Fruit fly (Drosophila melanogaster) whole organism, prepupa: Measurements from ENCODE around the gene sba.

ENCODE experiments used
- CG10631 ChIP-seq: fragments of 200-800 bp; sonication (Bioruptor generic); optimal IDR thresholded peaks from 2 replicates; lab custom pipeline; 2016; ENCODE audit warnings: missing biosample characterization, missing genetic modification characterization
- CG11294 ChIP-seq: fragments of 200-800 bp; sonication (Bioruptor generic); IDR thresholded peaks from 2 replicates; pipeline ENCODE4 v1.3.6; 2022; ENCODE audit warnings: missing biosample characterization, missing genetic modification characterization
- CG11762 ChIP-seq: fragments of 200-800 bp; sonication (Bioruptor generic); optimal IDR thresholded peaks from 3 replicates; lab custom pipeline; 2016; ENCODE audit warnings: missing biosample characterization, missing genetic modification characterization; ENCODE audit not compliant: insufficient read depth
- CG11902 ChIP-seq: fragments of 200-800 bp; sonication (Bioruptor generic); optimal IDR thresholded peaks from 3 replicates; lab custom pipeline; 2016; ENCODE audit warnings: missing biosample characterization, missing genetic modification characterization
- CG15336 ChIP-seq: fragments of 200-800 bp; sonication (Bioruptor generic); IDR thresholded peaks from 2 replicates; pipeline ENCODE4 v1.3.6; 2022; ENCODE audit warnings: missing biosample characterization, missing genetic modification characterization
- CG16779 ChIP-seq: fragments of 200-800 bp; sonication (Bioruptor generic); optimal IDR thresholded peaks from 3 replicates; lab custom pipeline; 2017; ENCODE audit warnings: missing biosample characterization, mild to moderate bottlenecking, missing genetic modification characterization
- CG3032 ChIP-seq: fragments of 200-800 bp; optimal IDR thresholded peaks from 2 replicates; lab custom pipeline; 2019; ENCODE audit warnings: missing biosample characterization, mild to moderate bottlenecking, missing genetic modification characterization, moderate library complexity
- CG31627 ChIP-seq: fragments of 200-800 bp; sonication (Bioruptor generic); optimal IDR thresholded peaks from 3 replicates; lab custom pipeline; 2016; ENCODE audit warnings: missing biosample characterization, missing genetic modification characterization
- CG32006 ChIP-seq: fragments of 200-800 bp; sonication (Bioruptor generic); optimal IDR thresholded peaks from 3 replicates; lab custom pipeline; 2017; ENCODE audit warnings: missing biosample characterization, mild to moderate bottlenecking, missing genetic modification characterization
- CG3919 ChIP-seq: fragments of 200-800 bp; sonication (Bioruptor generic); optimal IDR thresholded peaks from 3 replicates; lab custom pipeline; 2016; ENCODE audit warnings: missing biosample characterization, missing genetic modification characterization
- CG4318 ChIP-seq: fragments of 200-800 bp; sonication (Bioruptor generic); optimal IDR thresholded peaks from 3 replicates; lab custom pipeline; 2017; ENCODE audit warnings: missing biosample characterization, mild to moderate bottlenecking, missing genetic modification characterization
- CG6163 ChIP-seq: fragments of 200-800 bp; sonication (Bioruptor generic); IDR thresholded peaks from 3 replicates; pipeline ENCODE4 v1.3.6; 2022; ENCODE audit warnings: missing biosample characterization, missing genetic modification characterization
- CG6276 ChIP-seq: fragments of 200-800 bp; sonication (Bioruptor generic); optimal IDR thresholded peaks from 2 replicates; lab custom pipeline; 2017; ENCODE audit warnings: missing biosample characterization, mild to moderate bottlenecking, missing genetic modification characterization
- CG6792 ChIP-seq: fragments of 200-800 bp; sonication (Bioruptor generic); optimal IDR thresholded peaks from 3 replicates; lab custom pipeline; 2016; ENCODE audit warnings: missing biosample characterization, missing genetic modification characterization
- CG6854 ChIP-seq: fragments of 200-800 bp; sonication (Bioruptor generic); optimal IDR thresholded peaks from 2 replicates; lab custom pipeline; 2017; ENCODE audit warnings: missing biosample characterization, mild to moderate bottlenecking, missing genetic modification characterization
- CG7368 ChIP-seq: fragments of 200-800 bp; sonication (Bioruptor generic); optimal IDR thresholded peaks from 3 replicates; lab custom pipeline; 2016; ENCODE audit warnings: missing biosample characterization, missing genetic modification characterization
- CG8119 ChIP-seq: fragments of 200-800 bp; sonication (Bioruptor generic); IDR thresholded peaks from 3 replicates; pipeline ENCODE4 v1.3.6; 2022; ENCODE audit warnings: missing biosample characterization, missing genetic modification characterization
- CG8319 ChIP-seq: fragments of 200-800 bp; sonication (Bioruptor generic); optimal IDR thresholded peaks from 3 replicates; lab custom pipeline; 2016; ENCODE audit warnings: missing biosample characterization, missing genetic modification characterization
- CG8632 ChIP-seq: fragments of 200-800 bp; sonication (Bioruptor generic); optimal IDR thresholded peaks from 3 replicates; lab custom pipeline; 2016; ENCODE audit warnings: missing biosample characterization, missing genetic modification characterization
- CG9139 ChIP-seq: fragments of 200-800 bp; sonication (Bioruptor generic); optimal IDR thresholded peaks from 3 replicates; lab custom pipeline; 2017; ENCODE audit warnings: missing biosample characterization, mild to moderate bottlenecking, missing genetic modification characterization
- Eip75B ChIP-seq: fragments of 200-800 bp; sonication (Bioruptor generic); optimal IDR thresholded peaks from 3 replicates; lab custom pipeline; 2016; ENCODE audit warnings: missing biosample characterization, missing genetic modification characterization
- Eip78C ChIP-seq: fragments of 200-800 bp; sonication (Bioruptor generic); peaks from one replicate; lab custom pipeline; 2016; ENCODE audit warnings: missing biosample characterization, missing genetic modification characterization
- Eip93F ChIP-seq: fragments of 200-800 bp; sonication (Bioruptor generic); optimal IDR thresholded peaks from 2 replicates; lab custom pipeline; 2016; ENCODE audit warnings: missing biosample characterization, mild to moderate bottlenecking, missing genetic modification characterization
- Ets96B ChIP-seq: fragments of 200-800 bp; optimal IDR thresholded peaks from 2 replicates; lab custom pipeline; 2019; ENCODE audit warnings: missing biosample characterization, mild to moderate bottlenecking, missing genetic modification characterization, moderate library complexity
- Gug ChIP-seq: fragments of 200-800 bp; sonication (Bioruptor generic); IDR thresholded peaks from 2 replicates; pipeline ENCODE4 v1.3.6; 2022; ENCODE audit warnings: missing biosample characterization, missing genetic modification characterization
- Hr38 ChIP-seq: sonication (Bioruptor generic); optimal IDR thresholded peaks from 2 replicates; lab custom pipeline; 2016; ENCODE audit warnings: missing biosample characterization, missing genetic modification characterization
- Hr4 ChIP-seq: fragments of 200-800 bp; sonication (Bioruptor generic); optimal IDR thresholded peaks from 3 replicates; lab custom pipeline; 2016; ENCODE audit warnings: missing biosample characterization, missing genetic modification characterization
- Lpt ChIP-seq: fragments of 200-800 bp; sonication (Bioruptor generic); optimal IDR thresholded peaks from 3 replicates; lab custom pipeline; 2016; ENCODE audit warnings: missing biosample characterization, missing genetic modification characterization
- Met ChIP-seq: fragments of 200-800 bp; sonication (Bioruptor generic); optimal IDR thresholded peaks from 3 replicates; lab custom pipeline; 2016; ENCODE audit warnings: missing biosample characterization, missing genetic modification characterization
- OdsH ChIP-seq: fragments of 200-800 bp; sonication (Bioruptor generic); optimal IDR thresholded peaks from 3 replicates; lab custom pipeline; 2016; ENCODE audit warnings: missing biosample characterization, missing genetic modification characterization
- Smox ChIP-seq: fragments of 200-800 bp; sonication (Bioruptor generic); optimal IDR thresholded peaks from 3 replicates; lab custom pipeline; 2016; ENCODE audit warnings: missing biosample characterization, missing genetic modification characterization
- Sox102F ChIP-seq: fragments of 200-800 bp; sonication (Bioruptor generic); optimal IDR thresholded peaks from 2 replicates; lab custom pipeline; 2016; ENCODE audit warnings: missing biosample characterization, mild to moderate bottlenecking, missing genetic modification characterization
- Sox14 ChIP-seq: fragments of 200-800 bp; sonication (Bioruptor generic); optimal IDR thresholded peaks from 3 replicates; lab custom pipeline; 2016; ENCODE audit warnings: missing biosample characterization, missing genetic modification characterization
- achi ChIP-seq: fragments of 200-800 bp; sonication (Bioruptor generic); optimal IDR thresholded peaks from 3 replicates; lab custom pipeline; 2016; ENCODE audit warnings: missing biosample characterization, missing genetic modification characterization
- acj6 ChIP-seq: fragments of 200-800 bp; sonication (Bioruptor generic); optimal IDR thresholded peaks from 3 replicates; lab custom pipeline; 2016; ENCODE audit warnings: missing biosample characterization, missing genetic modification characterization
- cyc ChIP-seq: fragments of 200-800 bp; sonication (Bioruptor generic); optimal IDR thresholded peaks from 3 replicates; lab custom pipeline; 2016; ENCODE audit warnings: missing biosample characterization, missing genetic modification characterization
- dac ChIP-seq: fragments of 200-800 bp; sonication (Bioruptor generic); optimal IDR thresholded peaks from 2 replicates; lab custom pipeline; 2017; ENCODE audit warnings: missing biosample characterization, mild to moderate bottlenecking, missing genetic modification characterization
- dsx ChIP-seq: fragments of 200-800 bp; optimal IDR thresholded peaks from 3 replicates; lab custom pipeline; 2019; ENCODE audit warnings: missing biosample characterization, mild to moderate bottlenecking, missing genetic modification characterization, moderate library complexity; ENCODE audit not compliant: poor library complexity, severe bottlenecking
- eg ChIP-seq: fragments of 200-800 bp; sonication (Bioruptor generic); IDR thresholded peaks from 3 replicates; pipeline ENCODE4 v1.3.6; 2022; ENCODE audit warnings: missing biosample characterization, missing genetic modification characterization
- esn ChIP-seq: fragments of 200-800 bp; sonication (Bioruptor generic); optimal IDR thresholded peaks from 2 replicates; lab custom pipeline; 2016; ENCODE audit warnings: missing biosample characterization, mild to moderate bottlenecking, missing genetic modification characterization, moderate library complexity
- fd59A ChIP-seq: fragments of 200-800 bp; sonication (Bioruptor generic); optimal IDR thresholded peaks from 2 replicates; lab custom pipeline; 2017; ENCODE audit warnings: missing biosample characterization, mild to moderate bottlenecking, missing genetic modification characterization, missing genetic modification reagents
- fkh ChIP-seq: fragments of 200-800 bp; sonication (Bioruptor generic); optimal IDR thresholded peaks from 3 replicates; lab custom pipeline; 2017; ENCODE audit warnings: missing biosample characterization, mild to moderate bottlenecking, missing genetic modification characterization, moderate library complexity
- net ChIP-seq: fragments of 200-800 bp; sonication (Bioruptor generic); optimal IDR thresholded peaks from 3 replicates; lab custom pipeline; 2016; ENCODE audit warnings: missing biosample characterization, missing genetic modification characterization
- pdm3 ChIP-seq: fragments of 200-800 bp; sonication (Bioruptor generic); optimal IDR thresholded peaks from 3 replicates; lab custom pipeline; 2016; ENCODE audit warnings: missing biosample characterization, missing genetic modification characterization
- salr ChIP-seq, 2 experiments: fragments of 200-800 bp; sonication (Bioruptor generic); optimal IDR thresholded peaks; 3 replicates each; lab custom pipeline; 2016 to 2018; ENCODE audit warnings: missing biosample characterization in 2 of 2, missing genetic modification characterization in 2 of 2, mild to moderate bottlenecking in 1 of 2
- svp ChIP-seq: fragments of 200-800 bp; sonication (Bioruptor generic); peaks from one replicate; lab custom pipeline; 2016; ENCODE audit warnings: missing biosample characterization, missing genetic modification characterization
- topi ChIP-seq: fragments of 200-800 bp; sonication (Bioruptor generic); optimal IDR thresholded peaks from 3 replicates; lab custom pipeline; 2016; ENCODE audit warnings: missing biosample characterization, missing genetic modification characterization

sba gene

dm6 chr3R:23924200-23924599 lies 1.4 kb upstream of the sba start, which contains the start of gene Ndc1:
Gene Ndc1, plus strand, starts transcription at chr3R:23924399.
- TF ChIP-seq Sox102F (GFP tag; lab: Kevin White, UChicago): no peak
- TF ChIP-seq fkh (GFP tag; lab: Kevin White, UChicago): no peak
- TF ChIP-seq Hr38 (GFP tag; lab: Kevin White, UChicago): no peak
- no peak for TF ChIP-seq dsx (GFP tag; lab: Kevin White, UChicago)
- TF ChIP-seq CG11762 (GFP tag; lab: Kevin White, UChicago): no peak
- no peak for TF ChIP-seq CG3919 (GFP tag; lab: Kevin White, UChicago)
- no peak for TF ChIP-seq CG6163 (GFP tag; lab: Robert Waterston, UW)
- TF ChIP-seq CG6792 (GFP tag; lab: Kevin White, UChicago): no peak
- TF ChIP-seq Lpt (GFP tag; lab: Kevin White, UChicago): no peak
- TF ChIP-seq CG31627 (GFP tag; lab: Kevin White, UChicago): no peak
- no peak for TF ChIP-seq acj6
- TF ChIP-seq Eip93F (GFP tag; lab: Kevin White, UChicago): no peak

- TF ChIP-seq CG11902 (GFP tag; lab: Kevin White, UChicago) (peak; percentile 12), CG3919 (GFP tag; lab: Kevin White, UChicago) (peak; percentile 42), CG9139 (no peak), achi (peak; percentile 61), CG6854 (GFP tag; lab: Kevin White, UChicago) (no peak), CG4318 (GFP tag; lab: Kevin White, UChicago) (no peak), pdm3 (GFP tag; lab: Kevin White, UChicago) (peak; percentile 31), Hr4 (GFP tag; lab: Kevin White, UChicago) (peak; percentile 69), Met (GFP tag; lab: Kevin White, UChicago) (peak; percentile 9), Sox14 (GFP tag; lab: Kevin White, UChicago) (no peak), CG15336 (peak; percentile 82), CG8319 (GFP tag; lab: Kevin White, UChicago) (no peak), CG11294 (GFP tag; lab: Robert Waterston, UW) (0 out of 2 replicates have a peak, but pooled peaks have one; percentile 60), net (GFP tag; lab: Kevin White, UChicago) (peak; percentile 26), Lpt (GFP tag; lab: Kevin White, UChicago) (no peak), esn (no peak), CG6276 (GFP tag; lab: Kevin White, UChicago) (no peak), CG10631 (GFP tag; lab: Kevin White, UChicago) (peak; percentile 38), Sox102F (GFP tag; lab: Kevin White, UChicago) (no peak), CG6792 (GFP tag; lab: Kevin White, UChicago) (peak; percentile 26), CG32006 (peak; percentile 76), CG6163 (GFP tag; lab: Robert Waterston, UW) (peak; percentile 60; the same call in 2 of the 3 replicates), Eip75B (GFP tag; lab: Kevin White, UChicago) (no peak), OdsH (GFP tag; lab: Kevin White, UChicago) (peak; percentile 68), svp (GFP tag; lab: Kevin White, UChicago) (peak; percentile 73), CG31627 (GFP tag; lab: Kevin White, UChicago) (no peak), Ets96B (tag; lab: Kevin White, UChicago) (peak; percentile 65), salr (GFP tag; optimal IDR thresholded peaks at IDR 0.05; lab: Kevin White, UChicago) (no peak), CG3032 (tag; lab: Kevin White, UChicago) (peak; percentile 47), fd59A (GFP tag; lab: Kevin White, UChicago) (no peak), Gug (GFP tag; lab: Robert Waterston, UW) (peak; percentile 71), acj6 (peak; percentile 45), Hr38 (GFP tag; lab: Kevin White, UChicago) (no peak), cyc (GFP tag; lab: Kevin White, UChicago) (no peak), CG8119 (GFP tag; lab: Robert Waterston, UW) (peak; percentile 67), dac (GFP tag; lab: Kevin White, UChicago) (peak; percentile 41), topi (GFP tag; lab: Kevin White, UChicago) (no peak), eg (GFP tag; lab: Robert Waterston, UW) (peak; percentile 81), CG16779 (tag; lab: Kevin White, UChicago) (no peak), Eip78C (GFP tag; lab: Kevin White, UChicago) (peak; percentile 92), CG7368 (GFP tag; lab: Kevin White, UChicago) (peak; percentile 47), Smox (GFP tag; lab: Kevin White, UChicago) (no peak), CG8632 (GFP tag; lab: Kevin White, UChicago) (peak; percentile 30), CG11762 (GFP tag; lab: Kevin White, UChicago) (no peak)
These were observed 872 bp downstream of the sba start for dm6 chr3R:23921701-23922501.
